Fruit fly (Drosophila melanogaster): ENCODE measurements around the gene CG14655.

CG14655 gene

DNA sequence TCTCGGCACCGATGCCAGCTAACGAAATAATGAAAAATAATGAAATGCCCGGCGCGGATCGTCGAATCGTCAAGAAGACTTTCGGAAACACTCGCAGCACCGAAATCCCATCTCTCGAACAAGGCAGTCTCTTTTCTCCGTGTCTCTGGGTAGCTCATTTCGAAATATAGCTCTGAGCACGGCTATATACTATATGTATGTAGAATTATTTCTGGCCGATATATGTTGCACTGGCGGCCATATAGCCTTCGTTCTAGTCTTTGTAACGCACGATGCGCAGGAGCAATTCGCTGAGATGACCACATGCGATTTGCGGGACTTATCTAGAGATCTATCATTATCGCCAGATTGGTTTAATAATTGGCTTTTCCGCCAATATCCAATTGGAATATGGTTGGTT, at the start of gene CG14655:
CG14655 (minus strand) TSS at position 41 of the 400 bp plus-strand sequence.
- no peak for TF ChIP-seq OdsH (GFP tag; optimal IDR thresholded peaks at IDR 0.05)
- TF ChIP-seq woc (GFP tag; optimal IDR thresholded peaks at IDR 0.05): no peak
- no peak for TF ChIP-seq Rel (GFP tag; optimal IDR thresholded peaks at IDR 0.05)
- TF ChIP-seq Rel (tag; optimal IDR thresholded peaks at IDR 0.05): no peak
- TF ChIP-seq Dif (GFP tag; optimal IDR thresholded peaks at IDR 0.05; ENCODE audit: partially characterized antibody): no peak
- TF ChIP-seq HLH106 (tag; optimal IDR thresholded peaks at IDR 0.05): no peak
- no peak for TF ChIP-seq Myc (optimal IDR thresholded peaks at IDR 0.05)
- TF ChIP-seq GATAd (GFP tag; optimal IDR thresholded peaks at IDR 0.05): no peak
- TF ChIP-seq brk (GFP tag; optimal IDR thresholded peaks at IDR 0.05): no peak

DNA sequence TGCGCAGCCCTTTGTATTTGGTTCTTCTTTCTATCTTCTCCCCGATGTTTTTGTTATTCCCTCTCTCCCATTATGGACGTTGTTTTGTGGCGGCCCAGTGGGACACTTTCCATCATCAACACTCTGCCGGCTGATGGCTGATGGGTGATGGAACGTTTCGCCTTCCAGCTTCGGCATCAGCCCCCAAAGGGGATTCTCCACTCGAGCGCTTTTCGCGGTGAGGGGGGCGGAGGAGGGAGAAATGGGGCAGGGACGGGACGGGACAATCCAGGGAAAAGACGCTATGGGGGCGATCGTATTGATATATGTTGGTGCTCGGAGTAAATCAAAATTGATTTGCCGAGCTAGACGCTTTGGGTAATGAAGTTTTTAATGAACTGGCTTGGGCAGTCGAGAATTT, 45.1 kb upstream of the CG14655 start:
- TF ChIP-seq sage (GFP tag; optimal IDR thresholded peaks at IDR 0.05): no peak
- no peak for TF ChIP-seq N (GFP tag; optimal IDR thresholded peaks at IDR 0.05)
- TF ChIP-seq Mio (GFP tag; optimal IDR thresholded peaks at IDR 0.05): no peak
- no peak for TF ChIP-seq rgr (GFP tag; optimal IDR thresholded peaks at IDR 0.05)
- TF ChIP-seq brk (GFP tag; optimal IDR thresholded peaks at IDR 0.05): no peak
- no peak for TF ChIP-seq CG9705 (GFP tag; optimal IDR thresholded peaks at IDR 0.05)
- TF ChIP-seq jim (GFP tag; optimal IDR thresholded peaks at IDR 0.05): no peak
- no peak for TF ChIP-seq foxo (GFP tag; optimal IDR thresholded peaks at IDR 0.05)
- no peak for TF ChIP-seq tai (GFP tag; optimal IDR thresholded peaks at IDR 0.05)
- no peak for TF ChIP-seq Abd-B (GFP tag; optimal IDR thresholded peaks at IDR 0.05)
- TF ChIP-seq dsf (GFP tag; optimal IDR thresholded peaks at IDR 0.05; ENCODE audit: borderline replicate concordance): no peak
- TF ChIP-seq Dif (GFP tag; optimal IDR thresholded peaks at IDR 0.05; ENCODE audit: partially characterized antibody): no peak
- TF ChIP-seq CrebA (GFP tag; optimal IDR thresholded peaks at IDR 0.05; ENCODE audit: borderline replicate concordance): no peak
- TF ChIP-seq Myc (optimal IDR thresholded peaks at IDR 0.05): no peak
- no peak for TF ChIP-seq Dfd (GFP tag; optimal IDR thresholded peaks at IDR 0.05)
- TF ChIP-seq usp (GFP tag; optimal IDR thresholded peaks at IDR 0.05): no peak
- TF ChIP-seq Vsx2 (GFP tag; optimal IDR thresholded peaks at IDR 0.05; ENCODE audit: partially characterized antibody): no peak
- no peak for TF ChIP-seq fru (GFP tag; optimal IDR thresholded peaks at IDR 0.05)

DNA sequence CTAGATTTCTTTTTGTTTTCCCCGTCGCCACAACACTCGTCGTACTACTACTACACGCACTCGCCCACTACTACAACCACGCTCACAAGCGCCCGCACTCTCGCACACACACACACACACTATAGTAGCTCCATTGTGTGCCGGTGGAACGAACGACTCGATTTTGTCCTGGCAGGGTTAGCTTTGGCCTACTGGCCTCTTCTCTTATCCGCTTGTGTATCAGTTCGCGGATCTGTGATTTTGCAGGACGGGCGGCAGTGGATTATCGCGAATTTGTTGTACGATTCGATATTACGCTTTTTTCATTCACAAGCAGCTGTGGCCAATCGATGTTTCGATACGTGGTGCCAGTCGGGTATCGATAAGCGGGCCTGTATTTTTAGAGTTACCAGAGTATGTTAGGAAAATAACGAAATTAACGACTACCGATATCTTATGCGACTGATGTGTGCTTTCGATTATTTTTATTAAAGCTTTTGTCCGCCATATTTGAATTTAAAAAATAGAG, 41.0 kb upstream of the CG14655 start, which contains the start of gene CG14657:
CG14657 (minus strand) TSS at position 335 of the 508 bp plus-strand sequence.
- TF ChIP-seq N (GFP tag; optimal IDR thresholded peaks at IDR 0.05) (peak; percentile 69), GATAd (GFP tag; optimal IDR thresholded peaks at IDR 0.05) (no peak), fru (GFP tag; optimal IDR thresholded peaks at IDR 0.05) (no peak), Dif (GFP tag; optimal IDR thresholded peaks at IDR 0.05; ENCODE audit: partially characterized antibody) (peak; percentile 15), Rel (GFP tag; optimal IDR thresholded peaks at IDR 0.05) (no peak), Rel (tag; optimal IDR thresholded peaks at IDR 0.05) (no peak), psq (GFP tag; optimal IDR thresholded peaks at IDR 0.05) (peak; percentile 5), CG32264 (GFP tag; optimal IDR thresholded peaks at IDR 0.05) (no peak), lola (GFP tag; optimal IDR thresholded peaks at IDR 0.05) (no peak), sage (GFP tag; optimal IDR thresholded peaks at IDR 0.05) (no peak)

DNA sequence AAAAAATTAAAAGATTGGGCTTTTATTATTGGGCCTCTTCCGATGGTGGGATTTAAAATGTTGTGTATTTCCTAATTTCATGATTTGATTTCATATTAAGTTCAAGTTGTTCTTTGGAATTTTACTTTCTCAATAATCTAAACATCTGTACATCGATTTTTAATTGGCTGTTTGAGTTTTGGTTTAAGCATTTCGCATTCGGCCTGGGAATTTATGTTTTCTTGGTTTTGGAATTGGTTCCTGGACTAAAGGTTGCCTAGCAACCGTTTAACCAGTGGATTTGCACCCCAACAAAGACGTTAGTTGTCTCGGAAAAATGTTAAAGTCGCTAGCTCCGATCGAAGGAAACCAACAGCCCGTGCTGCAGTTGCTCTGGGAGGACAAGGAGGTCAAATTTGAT, 35.9 kb upstream of the CG14655 start, which contains the start of gene BBS5:
BBS5 (plus strand) TSS at position 301 of the 400 bp plus-strand sequence.
- TF ChIP-seq ey (GFP tag; optimal IDR thresholded peaks at IDR 0.05): no peak
- no peak for TF ChIP-seq br (GFP tag; optimal IDR thresholded peaks at IDR 0.05)
- TF ChIP-seq Hnf4 (GFP tag; optimal IDR thresholded peaks at IDR 0.05): no peak
- TF ChIP-seq psq (GFP tag; optimal IDR thresholded peaks at IDR 0.05): no peak
- no peak for TF ChIP-seq CG9705 (GFP tag; optimal IDR thresholded peaks at IDR 0.05)
- no peak for TF ChIP-seq Dfd (GFP tag; optimal IDR thresholded peaks at IDR 0.05)
- TF ChIP-seq Mio (GFP tag; optimal IDR thresholded peaks at IDR 0.05): no peak

DNA sequence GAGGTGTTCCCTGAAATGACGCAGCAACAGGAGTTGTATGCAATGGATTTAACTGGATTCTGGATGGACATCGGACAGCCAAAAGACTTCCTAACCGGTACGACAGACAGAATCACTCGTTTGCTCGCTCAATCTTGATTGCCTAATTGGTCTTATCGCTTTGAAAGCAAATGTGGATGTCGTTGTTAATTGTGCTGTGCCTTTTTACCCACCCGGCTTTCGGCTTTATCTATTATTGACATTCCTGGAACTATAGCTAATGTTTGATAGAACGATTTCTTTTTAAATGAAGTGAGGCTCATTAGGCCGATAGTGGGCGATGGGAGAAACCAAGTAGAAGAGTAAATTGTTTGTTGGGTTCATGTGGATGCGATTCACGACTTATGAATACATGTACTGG, 34.6 kb upstream of the CG14655 start:
- TF ChIP-seq Jra (GFP tag; optimal IDR thresholded peaks at IDR 0.05) (no peak), CrebA (GFP tag; optimal IDR thresholded peaks at IDR 0.05; ENCODE audit: borderline replicate concordance) (no peak), rgr (GFP tag; optimal IDR thresholded peaks at IDR 0.05) (no peak)

Measured in whole organism, wandering third instar larva.